ENCODE assay signal across 2 fruit fly cellular contexts in genomic region chr4:1250978-1251377, dm6.
TF ChIP-seq lines count a peak whose summit lies in the region.

No protein-coding gene starts in this region.

- no peak for TF ChIP-seq CTCF in whole organism, embryonic (GFP tag; optimal IDR thresholded peaks at IDR 0.05; lab: Kevin White, UChicago)

TF ChIP-seq in whole organism, embryonic, 481 proteins besides CTCF, POLR2A, EP300 and RAD21:
- TF ChIP-seq CG14860 (GFP tag; IDR thresholded peaks at IDR 0.05; lab: Robert Waterston, UW; ENCODE audit: partially characterized antibody) (peak; percentile 61; the same call in 2 of the 3 replicates), CG30020 (tag; optimal IDR thresholded peaks at IDR 0.05; lab: Kevin White, UChicago) (peak; percentile 58), bbx (GFP tag; IDR thresholded peaks at IDR 0.05; lab: Robert Waterston, UW; ENCODE audit: partially characterized antibody) (peak; percentile 58; the same call in 1 of the 2 replicates), CG3995 (GFP tag; optimal IDR thresholded peaks at IDR 0.05; lab: Kevin White, UChicago) (peak; percentile 43), Dek (tag; optimal IDR thresholded peaks at IDR 0.05; lab: Kevin White, UChicago) (no peak)

TF ChIP-seq in whole organism, pupa, 21 proteins besides CTCF, POLR2A, EP300 and RAD21:
- TF ChIP-seq D1 (tag; optimal IDR thresholded peaks at IDR 0.05; lab: Kevin White, UChicago) = peak; percentile 46
- TF ChIP-seq CG9948 (tag; optimal IDR thresholded peaks at IDR 0.05; lab: Kevin White, UChicago) = no peak
